Fruit fly (Drosophila melanogaster) whole organism, adult: ENCODE data around the gene CG16713.

Experiments used
- CG11617 ChIP-seq: fragments of 200-800 bp; sonication (Bioruptor generic); optimal IDR thresholded peaks from 2 replicates; lab custom pipeline; 2017; ENCODE audit warnings: mild to moderate bottlenecking, missing biosample characterization, missing genetic modification reagents, missing genetic modification characterization
- CG12768 ChIP-seq: fragments of 200-800 bp; sonication (Bioruptor generic); optimal IDR thresholded peaks from 2 replicates; lab custom pipeline; 2017; ENCODE audit warnings: missing biosample characterization, missing genetic modification characterization, mild to moderate bottlenecking, moderate library complexity, missing genetic modification reagents
- CG14711 ChIP-seq: fragments of 200-800 bp; sonication (Bioruptor generic); optimal IDR thresholded peaks from 2 replicates; lab custom pipeline; 2018; ENCODE audit warnings: missing biosample characterization, mild to moderate bottlenecking, missing genetic modification characterization, moderate library complexity
- CG1620 ChIP-seq: fragments of 200-800 bp; sonication (Bioruptor generic); optimal IDR thresholded peaks from 2 replicates; lab custom pipeline; 2016; ENCODE audit warnings: missing biosample characterization, missing genetic modification characterization
- CG33017 ChIP-seq: fragments of 200-800 bp; sonication (Bioruptor generic); optimal IDR thresholded peaks from 2 replicates; lab custom pipeline; 2018; ENCODE audit warnings: missing biosample characterization, mild to moderate bottlenecking, missing genetic modification characterization, moderate library complexity
- CG5204 ChIP-seq: fragments of 200-800 bp; sonication (Bioruptor generic); optimal IDR thresholded peaks from 2 replicates; lab custom pipeline; 2016; ENCODE audit warnings: missing biosample characterization, missing genetic modification characterization
- CG7045 ChIP-seq: fragments of 200-800 bp; sonication (Bioruptor generic); optimal IDR thresholded peaks from 2 replicates; lab custom pipeline; 2017; ENCODE audit warnings: missing biosample characterization, mild to moderate bottlenecking, missing genetic modification characterization
- CG7101 ChIP-seq: fragments of 200-800 bp; sonication (Bioruptor generic); optimal IDR thresholded peaks from 2 replicates; lab custom pipeline; 2018; ENCODE audit warnings: missing biosample characterization, mild to moderate bottlenecking, missing genetic modification characterization, moderate library complexity
- Clk ChIP-seq: fragments of 200-800 bp; sonication (Bioruptor generic); optimal IDR thresholded peaks from 2 replicates; lab custom pipeline; 2017; ENCODE audit warnings: missing biosample characterization, missing genetic modification characterization
- Crg-1 ChIP-seq: fragments of 200-800 bp; sonication (Bioruptor generic); optimal IDR thresholded peaks from 2 replicates; lab custom pipeline; 2016; ENCODE audit warnings: missing biosample characterization, missing genetic modification characterization
- Hr96 ChIP-seq: fragments of 200-800 bp; sonication (Bioruptor generic); optimal IDR thresholded peaks from 2 replicates; lab custom pipeline; 2016; ENCODE audit warnings: missing biosample characterization, missing genetic modification characterization
- Mnt ChIP-seq: fragments of 200-800 bp; sonication (Bioruptor generic); optimal IDR thresholded peaks from 2 replicates; lab custom pipeline; 2016; ENCODE audit warnings: missing biosample characterization, mild to moderate bottlenecking, missing genetic modification characterization
- bab1 ChIP-seq: fragments of 200-800 bp; sonication (Bioruptor generic); optimal IDR thresholded peaks from 3 replicates; lab custom pipeline; 2019; ENCODE audit warnings: missing biosample characterization, mild to moderate bottlenecking, missing genetic modification characterization, moderate library complexity
- cic ChIP-seq: fragments of 200-800 bp; sonication (Bioruptor generic); optimal IDR thresholded peaks from 2 replicates; lab custom pipeline; 2017; ENCODE audit warnings: missing biosample characterization, mild to moderate bottlenecking, missing genetic modification characterization, moderate library complexity
- cnc ChIP-seq, 2 experiments: fragments of >200 bp; optimal IDR thresholded peaks; 2 replicates each; lab custom pipeline; 2017
- kay ChIP-seq: fragments of 200-800 bp; sonication (Bioruptor generic); peaks from one replicate; lab custom pipeline; 2016; ENCODE audit warnings: missing biosample characterization, missing genetic modification characterization, borderline replicate concordance
- ovo ChIP-seq: fragments of 200-800 bp; sonication (Bioruptor generic); optimal IDR thresholded peaks from 2 replicates; lab custom pipeline; 2016; ENCODE audit warnings: missing biosample characterization, missing genetic modification characterization
- pad ChIP-seq: fragments of 200-800 bp; sonication (Bioruptor generic); optimal IDR thresholded peaks from 3 replicates; lab custom pipeline; 2017; ENCODE audit warnings: missing biosample characterization, missing genetic modification characterization, mild to moderate bottlenecking, moderate library complexity, missing genetic modification reagents
- tj ChIP-seq: fragments of 200-800 bp; sonication (Bioruptor generic); optimal IDR thresholded peaks from 3 replicates; lab custom pipeline; 2017; ENCODE audit warnings: missing biosample characterization, mild to moderate bottlenecking, missing genetic modification characterization, moderate library complexity
- toe ChIP-seq: fragments of 200-800 bp; sonication (Bioruptor generic); optimal IDR thresholded peaks from 2 replicates; lab custom pipeline; 2016; ENCODE audit warnings: missing biosample characterization, missing genetic modification characterization

Gene CG16713

dm6 chr2L:3695361-3695818, at the start of gene CG16713:
CG16713 (minus strand) TSS chr2L:3695411.
- TF ChIP-seq CG5204 (GFP tag; lab: Kevin White, UChicago) (no peak), CG7101 (tag; lab: Kevin White, UChicago) (no peak), CG33017 (no peak), cic (GFP tag; lab: Kevin White, UChicago) (peak; percentile 25), kay (GFP tag; lab: Kevin White, UChicago) (peak; percentile 36)

- TF ChIP-seq cnc (optimal IDR thresholded peaks at IDR 0.05; lab: Kevin White, UChicago) = no peak
- TF ChIP-seq CG7101 (tag; lab: Kevin White, UChicago) = no peak
- TF ChIP-seq Clk = no peak
- TF ChIP-seq CG14711 (tag; lab: Kevin White, UChicago) = no peak
- no peak for TF ChIP-seq CG1620 (GFP tag; lab: Kevin White, UChicago)
- TF ChIP-seq CG7045 = no peak
- TF ChIP-seq pad (GFP tag; lab: Kevin White, UChicago) = no peak
- no peak for TF ChIP-seq ovo (GFP tag; lab: Kevin White, UChicago)
- TF ChIP-seq CG5204 (GFP tag; lab: Kevin White, UChicago) = no peak
- no peak for TF ChIP-seq CG12768 (GFP tag; lab: Kevin White, UChicago)
- TF ChIP-seq kay (GFP tag; lab: Kevin White, UChicago) = no peak
- no peak for TF ChIP-seq Crg-1 (GFP tag; lab: Kevin White, UChicago)
- TF ChIP-seq CG11617 (GFP tag; lab: Kevin White, UChicago) = no peak
- TF ChIP-seq toe (GFP tag; lab: Kevin White, UChicago) = no peak
Observed at dm6 chr2L:3740443-3740842, 45.2 kb upstream of the CG16713 start.

dm6 chr2L:3737682-3738081, 42.5 kb upstream of the CG16713 start:
- no peak for TF ChIP-seq CG1620 (GFP tag; lab: Kevin White, UChicago)
- no peak for TF ChIP-seq CG14711 (tag; lab: Kevin White, UChicago)
- TF ChIP-seq bab1 (GFP tag; lab: Kevin White, UChicago) = no peak
- no peak for TF ChIP-seq cic (GFP tag; lab: Kevin White, UChicago)
- TF ChIP-seq CG7045 = no peak
- TF ChIP-seq Crg-1 (GFP tag; lab: Kevin White, UChicago) = no peak
- no peak for TF ChIP-seq toe (GFP tag; lab: Kevin White, UChicago)

dm6 chr2L:3737003-3737662, 41.9 kb upstream of the CG16713 start:
- TF ChIP-seq cnc (optimal IDR thresholded peaks at IDR 0.05; lab: Kevin White, UChicago) (no peak), cic (GFP tag; lab: Kevin White, UChicago) (no peak), Crg-1 (GFP tag; lab: Kevin White, UChicago) (no peak), CG33017 (no peak), kay (GFP tag; lab: Kevin White, UChicago) (no peak), Hr96 (GFP tag; lab: Kevin White, UChicago) (no peak), CG14711 (tag; lab: Kevin White, UChicago) (no peak), tj (GFP tag; lab: Kevin White, UChicago) (no peak), ovo (GFP tag; lab: Kevin White, UChicago) (no peak), CG5204 (GFP tag; lab: Kevin White, UChicago) (no peak), pad (GFP tag; lab: Kevin White, UChicago) (no peak), CG12768 (GFP tag; lab: Kevin White, UChicago) (no peak), Mnt (GFP tag; lab: Kevin White, UChicago) (no peak), Clk (no peak)

- TF ChIP-seq CG12768 (GFP tag; lab: Kevin White, UChicago) (no peak), Hr96 (GFP tag; lab: Kevin White, UChicago) (no peak), Crg-1 (GFP tag; lab: Kevin White, UChicago) (no peak), CG1620 (GFP tag; lab: Kevin White, UChicago) (no peak), Clk (no peak), Mnt (GFP tag; lab: Kevin White, UChicago) (no peak), CG14711 (tag; lab: Kevin White, UChicago) (no peak), kay (GFP tag; lab: Kevin White, UChicago) (no peak), bab1 (GFP tag; lab: Kevin White, UChicago) (no peak), CG11617 (GFP tag; lab: Kevin White, UChicago) (no peak), CG7045 (no peak), CG33017 (no peak), CG5204 (GFP tag; lab: Kevin White, UChicago) (no peak), CG7101 (tag; lab: Kevin White, UChicago) (no peak), ovo (GFP tag; lab: Kevin White, UChicago) (no peak), toe (GFP tag; lab: Kevin White, UChicago) (no peak)
Observed at dm6 chr2L:3731055-3731454, 35.8 kb upstream of the CG16713 start.

- peak; percentile 65 for TF ChIP-seq kay (GFP tag; lab: Kevin White, UChicago)
- TF ChIP-seq toe (GFP tag; lab: Kevin White, UChicago) = no peak
Observed at dm6 chr2L:3730182-3730975, 35.2 kb upstream of the CG16713 start, which contains the start of gene CG10019. CG10019 (plus strand) TSS chr2L:3730466.
